Fruit fly (Drosophila melanogaster) whole organism, embryonic: ENCODE data around the gene CG31687.
A peak's percentile ranks its signal among the peaks of the same experiment; 100 is the strongest.

Experiments used
- Ada2b ChIP-seq: fragments of 200-800 bp; sonication (Bioruptor generic); IDR thresholded peaks from 2 replicates; pipeline ENCODE4 v1.3.6; 2022; ENCODE audit warnings: missing biosample characterization, missing genetic modification characterization
- B-H1 ChIP-seq: fragments of 200-800 bp; sonication (Bioruptor generic); IDR thresholded peaks from 3 replicates; pipeline ENCODE4 v1.3.6; 2022; ENCODE audit warnings: missing biosample characterization, missing genetic modification characterization
- Bdp1 ChIP-seq: fragments of 200-800 bp; sonication (Bioruptor generic); optimal IDR thresholded peaks from 3 replicates; lab custom pipeline; 2016; ENCODE audit warnings: missing biosample characterization, missing genetic modification characterization
- CG11398 ChIP-seq: fragments of 200-800 bp; sonication (Bioruptor generic); optimal IDR thresholded peaks from 2 replicates; lab custom pipeline; 2016; ENCODE audit warnings: missing biosample characterization, missing genetic modification characterization
- CG12744 ChIP-seq: fragments of 200-800 bp; sonication (Bioruptor generic); optimal IDR thresholded peaks from 2 replicates; lab custom pipeline; 2016; ENCODE audit warnings: missing biosample characterization, missing genetic modification characterization
- CG14860 ChIP-seq: fragments of 200-800 bp; sonication (Bioruptor generic); IDR thresholded peaks from 3 replicates; pipeline ENCODE4 v1.3.6; 2022; ENCODE audit warnings: missing biosample characterization, missing genetic modification characterization; ENCODE audit not compliant: partially characterized antibody
- CG1602 ChIP-seq: fragments of 200-800 bp; sonication (Bioruptor generic); optimal IDR thresholded peaks from 3 replicates; lab custom pipeline; 2016; ENCODE audit warnings: missing biosample characterization, missing genetic modification characterization
- CG18011 ChIP-seq: fragments of 200-800 bp; sonication (Bioruptor generic); optimal IDR thresholded peaks from 2 replicates; lab custom pipeline; 2017; ENCODE audit warnings: missing biosample characterization, missing genetic modification characterization, mild to moderate bottlenecking, moderate library complexity, missing genotype
- CG2129 ChIP-seq: fragments of 200-800 bp; sonication (Bioruptor generic); IDR thresholded peaks from 2 replicates; pipeline ENCODE4 v1.3.6; 2022; ENCODE audit warnings: missing biosample characterization, missing genetic modification characterization; ENCODE audit not compliant: partially characterized antibody
- CG2202 ChIP-seq: fragments of 200-800 bp; sonication (Bioruptor generic); optimal IDR thresholded peaks from 2 replicates; lab custom pipeline; 2018; ENCODE audit warnings: missing biosample characterization, mild to moderate bottlenecking, missing genetic modification characterization
- CG2889 ChIP-seq: fragments of 200-800 bp; sonication (Bioruptor generic); IDR thresholded peaks from 3 replicates; pipeline ENCODE4 v1.3.6; 2022; ENCODE audit warnings: missing biosample characterization, missing genetic modification characterization
- CG32772 ChIP-seq: fragments of 200-800 bp; sonication (Bioruptor generic); IDR thresholded peaks from 2 replicates; pipeline ENCODE4 v1.3.6; 2022; ENCODE audit warnings: missing biosample characterization, missing genetic modification characterization
- CG4328 ChIP-seq: fragments of 200-800 bp; sonication (Bioruptor generic); optimal IDR thresholded peaks from 3 replicates; lab custom pipeline; 2017; ENCODE audit warnings: missing biosample characterization, missing genetic modification reagents, missing genetic modification characterization
- CG4707 ChIP-seq: fragments of 200-800 bp; sonication (Bioruptor generic); optimal IDR thresholded peaks from 2 replicates; lab custom pipeline; 2018; ENCODE audit warnings: missing biosample characterization, mild to moderate bottlenecking, missing genetic modification characterization, moderate library complexity
- CG6765 ChIP-seq: fragments of 200-800 bp; sonication (Bioruptor generic); optimal IDR thresholded peaks from 3 replicates; lab custom pipeline; 2017; ENCODE audit warnings: missing biosample characterization, mild to moderate bottlenecking, missing genetic modification characterization
- CG7963 ChIP-seq: fragments of 200-800 bp; sonication (Bioruptor generic); IDR thresholded peaks from 3 replicates; pipeline ENCODE4 v1.3.6; 2022; ENCODE audit warnings: missing biosample characterization, missing genetic modification characterization; ENCODE audit not compliant: partially characterized antibody
- CG8281 ChIP-seq: fragments of 200-800 bp; sonication (Bioruptor generic); optimal IDR thresholded peaks from 2 replicates; lab custom pipeline; 2018; ENCODE audit warnings: missing biosample characterization, mild to moderate bottlenecking, missing genetic modification characterization, moderate library complexity
- CG8924 ChIP-seq: fragments of 200-800 bp; optimal IDR thresholded peaks from 3 replicates; lab custom pipeline; 2019; ENCODE audit warnings: missing biosample characterization, mild to moderate bottlenecking, missing genetic modification characterization, moderate library complexity
- CG8944 ChIP-seq: fragments of 200-800 bp; sonication (Bioruptor generic); optimal IDR thresholded peaks from 3 replicates; lab custom pipeline; 2016; ENCODE audit warnings: missing biosample characterization, missing genetic modification characterization
- CTCF ChIP-seq: fragments of 200-800 bp; sonication (Bioruptor generic); optimal IDR thresholded peaks from 2 replicates; lab custom pipeline; 2017; ENCODE audit warnings: missing biosample characterization, mild to moderate bottlenecking, missing genetic modification characterization, moderate library complexity
- CkIIα-i1 ChIP-seq: fragments of 200-800 bp; sonication (Bioruptor generic); IDR thresholded peaks from 2 replicates; pipeline ENCODE4 v1.3.6; 2022; ENCODE audit warnings: missing biosample characterization, missing genetic modification characterization
- Dek ChIP-seq: fragments of 200-800 bp; sonication (Bioruptor generic); optimal IDR thresholded peaks from 3 replicates; lab custom pipeline; 2019; ENCODE audit warnings: missing biosample characterization, mild to moderate bottlenecking, missing genetic modification characterization, moderate library complexity
- Dref ChIP-seq: fragments of 200-800 bp; sonication (Bioruptor generic); IDR thresholded peaks from 2 replicates; pipeline ENCODE4 v1.3.6; 2022; ENCODE audit warnings: missing biosample characterization, missing genetic modification characterization
- Drgx ChIP-seq: fragments of 200-800 bp; sonication (Bioruptor generic); IDR thresholded peaks from 2 replicates; pipeline ENCODE4 v1.3.6; 2022; ENCODE audit warnings: missing biosample characterization, missing genetic modification characterization
- Ets65A ChIP-seq: fragments of 200-800 bp; sonication (Bioruptor generic); peaks from one replicate; lab custom pipeline; 2016; ENCODE audit warnings: missing biosample characterization, missing genetic modification characterization
- HHEX ChIP-seq: fragments of 200-800 bp; sonication (Bioruptor generic); optimal IDR thresholded peaks from 3 replicates; lab custom pipeline; 2017; ENCODE audit warnings: missing biosample characterization, mild to moderate bottlenecking, missing genetic modification characterization, missing genetic modification reagents
- HLH3B ChIP-seq: fragments of 200-800 bp; sonication (Bioruptor generic); IDR thresholded peaks from 2 replicates; pipeline ENCODE4 v1.3.6; 2022; ENCODE audit warnings: missing biosample characterization, missing genetic modification characterization
- HmgD ChIP-seq: fragments of 200-800 bp; sonication (Bioruptor generic); optimal IDR thresholded peaks from 3 replicates; lab custom pipeline; 2016; ENCODE audit warnings: missing biosample characterization, missing genetic modification characterization
- Jarid2 ChIP-seq: fragments of 200-800 bp; sonication (Bioruptor generic); optimal IDR thresholded peaks from 3 replicates; lab custom pipeline; 2017; ENCODE audit warnings: mild to moderate bottlenecking, missing biosample characterization, missing genetic modification reagents, missing genetic modification characterization
- MESR4 ChIP-seq: fragments of 200-800 bp; sonication (Bioruptor generic); optimal IDR thresholded peaks from 2 replicates; lab custom pipeline; 2018; ENCODE audit warnings: missing biosample characterization, mild to moderate bottlenecking, missing genetic modification characterization, moderate library complexity
- Nf-YC ChIP-seq: fragments of 200-800 bp; optimal IDR thresholded peaks from 3 replicates; lab custom pipeline; 2019; ENCODE audit warnings: missing biosample characterization, mild to moderate bottlenecking, missing genetic modification characterization, moderate library complexity
- Six4 ChIP-seq: fragments of 200-800 bp; sonication (Bioruptor generic); optimal IDR thresholded peaks from 2 replicates; lab custom pipeline; 2016; ENCODE audit warnings: missing biosample characterization, missing genetic modification characterization
- Ssrp ChIP-seq: fragments of 200-800 bp; sonication (Bioruptor generic); optimal IDR thresholded peaks from 2 replicates; lab custom pipeline; 2018; ENCODE audit warnings: missing biosample characterization, mild to moderate bottlenecking, missing genetic modification characterization, moderate library complexity
- Vsx1 ChIP-seq: fragments of 200-800 bp; sonication (Bioruptor generic); optimal IDR thresholded peaks from 2 replicates; lab custom pipeline; 2017; ENCODE audit warnings: missing biosample characterization, mild to moderate bottlenecking, missing genetic modification characterization, missing genetic modification reagents
- al ChIP-seq: fragments of 200-800 bp; sonication (Bioruptor generic); IDR thresholded peaks from 2 replicates; pipeline ENCODE4 v1.3.6; 2022; ENCODE audit warnings: missing biosample characterization, missing genetic modification characterization
- az2 ChIP-seq: fragments of 200-800 bp; sonication (Bioruptor generic); optimal IDR thresholded peaks from 3 replicates; lab custom pipeline; 2016; ENCODE audit warnings: missing biosample characterization, missing genetic modification characterization
- bigmax ChIP-seq: fragments of 200-800 bp; sonication (Bioruptor generic); optimal IDR thresholded peaks from 2 replicates; lab custom pipeline; 2018; ENCODE audit warnings: missing biosample characterization, mild to moderate bottlenecking, missing genetic modification characterization
- cas ChIP-seq: fragments of 200-800 bp; sonication (Bioruptor generic); IDR thresholded peaks from 2 replicates; pipeline ENCODE4 v1.3.6; 2022; ENCODE audit warnings: missing biosample characterization, missing genetic modification characterization
- chif ChIP-seq, 2 experiments: fragments of 200-800 bp; sonication (Bioruptor generic); optimal IDR thresholded peaks; 3 replicates each; lab custom pipeline; 2016; ENCODE audit warnings: missing biosample characterization in 2 of 2, missing genetic modification characterization in 2 of 2
- dati ChIP-seq: fragments of 200-800 bp; sonication (Bioruptor generic); IDR thresholded peaks from 2 replicates; pipeline ENCODE4 v1.3.6; 2022; ENCODE audit warnings: missing biosample characterization, missing genetic modification characterization
- fd96Cb ChIP-seq: fragments of 200-800 bp; sonication (Bioruptor generic); optimal IDR thresholded peaks from 2 replicates; lab custom pipeline; 2018; ENCODE audit warnings: missing biosample characterization, mild to moderate bottlenecking, missing genetic modification characterization, moderate library complexity
- hth ChIP-seq: fragments of >200 bp; optimal IDR thresholded peaks from 2 replicates; lab custom pipeline; 2017; ENCODE audit warnings: inconsistent platforms
- ind ChIP-seq: fragments of 200-800 bp; sonication (Bioruptor generic); optimal IDR thresholded peaks from 3 replicates; lab custom pipeline; 2016; ENCODE audit warnings: missing biosample characterization, missing genetic modification characterization
- pzg ChIP-seq: fragments of 200-800 bp; sonication (Bioruptor generic); optimal IDR thresholded peaks from 3 replicates; lab custom pipeline; 2018; ENCODE audit warnings: missing biosample characterization, mild to moderate bottlenecking, missing genetic modification characterization, moderate library complexity
- repo ChIP-seq: fragments of 200-800 bp; sonication (Bioruptor generic); optimal IDR thresholded peaks from 2 replicates; lab custom pipeline; 2016; ENCODE audit warnings: missing biosample characterization, missing genetic modification characterization
- row ChIP-seq: fragments of 200-800 bp; sonication (Bioruptor generic); IDR thresholded peaks from 3 replicates; pipeline ENCODE4 v1.3.6; 2022; ENCODE audit warnings: missing biosample characterization, missing genetic modification characterization
- sd ChIP-seq: fragments of 200-800 bp; sonication (Bioruptor generic); optimal IDR thresholded peaks from 3 replicates; lab custom pipeline; 2018; ENCODE audit warnings: missing biosample characterization, mild to moderate bottlenecking, missing genetic modification characterization, moderate library complexity
- sob ChIP-seq: fragments of 200-800 bp; sonication (Bioruptor generic); IDR thresholded peaks from 2 replicates; pipeline ENCODE4 v1.3.6; 2022; ENCODE audit warnings: missing biosample characterization, missing genetic modification characterization
- tll ChIP-seq, 2 experiments: fragments of 200-800 bp in 1 of 2; fragments of >200 bp in 1 of 2; sonication (Bioruptor generic) in 1 of 2; optimal IDR thresholded peaks; 2 replicates each; lab custom pipeline; 2017 to 2019; ENCODE audit warnings: missing biosample characterization in 2 of 2, missing genetic modification characterization in 2 of 2, mild to moderate bottlenecking in 1 of 2, moderate library complexity in 1 of 2
- zf30C ChIP-seq: fragments of 200-800 bp; sonication (Bioruptor generic); optimal IDR thresholded peaks from 3 replicates; lab custom pipeline; 2018; ENCODE audit warnings: missing biosample characterization, mild to moderate bottlenecking, missing genetic modification characterization

CG31687 gene

DNA sequence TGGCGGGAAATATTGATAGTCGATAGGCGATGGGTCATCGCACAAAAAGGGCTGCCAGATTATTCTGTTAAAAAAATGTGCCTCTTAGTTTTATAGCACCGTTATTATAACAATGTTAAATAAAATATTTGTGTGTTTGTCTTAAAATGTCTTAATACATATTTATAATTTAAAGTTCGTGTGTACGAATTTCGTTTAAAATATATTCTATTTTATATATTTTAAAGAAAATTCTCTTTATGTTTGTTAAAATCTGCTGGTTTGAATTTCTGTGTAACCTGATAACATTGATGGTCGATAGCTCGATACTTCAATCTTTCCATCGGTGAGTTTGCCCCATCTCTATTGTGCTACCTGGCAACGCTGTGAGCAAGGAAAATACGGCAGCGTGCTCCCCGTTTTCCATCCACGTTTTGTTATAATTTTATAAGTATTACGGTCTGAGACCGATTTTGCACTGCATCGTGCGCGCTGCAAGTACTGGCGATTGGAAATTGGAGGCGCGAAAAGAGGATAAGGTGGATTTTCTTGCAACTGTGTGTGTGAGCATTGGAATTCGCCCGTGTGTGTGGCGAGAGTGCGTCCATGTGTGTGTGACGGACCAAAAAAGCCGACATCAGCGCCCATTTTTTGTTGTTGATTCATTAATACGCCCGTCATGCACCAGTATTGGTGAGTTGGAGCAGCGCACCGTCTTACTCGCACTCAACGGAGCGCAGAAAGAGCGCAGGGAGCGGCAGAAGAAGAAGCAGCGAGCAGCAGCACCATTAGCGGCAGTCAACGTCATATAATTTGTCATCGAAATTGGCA, 33.1 kb upstream of the CG31687 start, which contains the start of the genes CG10949 and Arpc2 (continued):
- TF ChIP-seq HLH3B (peak; percentile 25; the same call in 1 of the 2 replicates), Drgx (GFP tag; lab: Robert Waterston, UW) (no peak), tll (GFP tag; optimal IDR thresholded peaks at IDR 0.05; lab: Kevin White, UChicago) (no peak), CTCF (GFP tag; lab: Kevin White, UChicago) (no peak), Jarid2 (GFP tag; lab: Kevin White, UChicago) (no peak), B-H1 (GFP tag; lab: Robert Waterston, UW) (peak; percentile 41; the same call in 1 of the 3 replicates), CG2129 (GFP tag; lab: Robert Waterston, UW) (no peak), CG14860 (GFP tag; lab: Robert Waterston, UW) (peak; percentile 61), Vsx1 (GFP tag; lab: Kevin White, UChicago) (no peak), MESR4 (GFP tag; lab: Kevin White, UChicago) (peak; percentile 91), CG11398 (GFP tag; lab: Kevin White, UChicago) (no peak), ind (GFP tag; lab: Kevin White, UChicago) (peak; percentile 56), hth (lab: Kevin White, UChicago) (no peak), az2 (peak; percentile 52), cas (GFP tag; lab: Robert Waterston, UW) (no peak), pzg (GFP tag; lab: Kevin White, UChicago) (peak; percentile 50), CG2889 (GFP tag; lab: Robert Waterston, UW) (0 out of 3 replicates have a peak, but pooled peaks have one; percentile 17), bigmax (GFP tag; lab: Kevin White, UChicago) (no peak), dati (GFP tag; lab: Robert Waterston, UW) (no peak), CG4707 (GFP tag; lab: Kevin White, UChicago) (no peak), fd96Cb (no peak), CG1602 (GFP tag; lab: Kevin White, UChicago) (peak; percentile 20), zf30C (GFP tag; lab: Kevin White, UChicago) (peak; percentile 18), row (peak; percentile 86), CG8944 (GFP tag; lab: Kevin White, UChicago) (no peak), Ada2b (GFP tag; lab: Robert Waterston, UW) (no peak), CG4328 (GFP tag; lab: Kevin White, UChicago) (peak; percentile 54), al (GFP tag; lab: Robert Waterston, UW) (peak; percentile 63), sd (tag; lab: Kevin White, UChicago) (peak; percentile 84), sob (GFP tag; lab: Robert Waterston, UW) (no peak), HmgD (GFP tag; lab: Kevin White, UChicago) (no peak), chif (GFP tag; optimal IDR thresholded peaks at IDR 0.05; lab: Kevin White, UChicago) (no peak), Dref (peak; percentile 72), Bdp1 (GFP tag; lab: Kevin White, UChicago) (no peak), CG32772 (GFP tag; lab: Robert Waterston, UW) (peak; percentile 33; the same call in 1 of the 2 replicates), CG2202 (tag; lab: Kevin White, UChicago) (no peak), CG8924 (peak; percentile 64), Dek (tag; lab: Kevin White, UChicago) (peak; percentile 69), Nf-YC (tag; lab: Kevin White, UChicago) (peak; percentile 69), CG8281 (tag; lab: Kevin White, UChicago) (peak; percentile 52), Ets65A (GFP tag; lab: Kevin White, UChicago) (peak; percentile 74), Six4 (GFP tag; lab: Kevin White, UChicago) (peak; percentile 26), Ssrp (peak; percentile 31), CkIIα-i1 (no peak), repo (no peak), CG7963 (GFP tag; lab: Robert Waterston, UW) (peak; percentile 52; the same call in 1 of the 3 replicates), CG6765 (GFP tag; lab: Kevin White, UChicago) (peak; percentile 12), CG18011 (no peak), HHEX (GFP tag; lab: Kevin White, UChicago) (no peak), CG12744 (no peak)
